Worm (Caenorhabditis elegans) whole organism, early embryonic: ENCODE data around the gene F57A10.2.

ENCODE experiments used
- F13C5.2 ChIP-seq: sonication (generic microtip); optimal IDR thresholded peaks from 2 replicates; lab custom pipeline; 2017; ENCODE audit warnings: mild to moderate bottlenecking, missing genetic modification characterization, inconsistent platforms, missing compliant biosample characterization
- ama-1 ChIP-seq: fragments of 150-350 bp; optimal IDR thresholded peaks from 2 replicates; lab custom pipeline; 2014
- ceh-36 ChIP-seq: sonication (generic microtip); optimal IDR thresholded peaks from 2 replicates; lab custom pipeline; 2016; ENCODE audit warnings: missing genetic modification characterization, inconsistent platforms, missing compliant biosample characterization
- ets-7 ChIP-seq: sonication (generic microtip); optimal IDR thresholded peaks from 2 replicates; lab custom pipeline; 2016; ENCODE audit warnings: missing genotype, missing genetic modification characterization, missing compliant biosample characterization
- flt-1 ChIP-seq: fragments of 200-800 bp; sonication (Bioruptor generic); IDR thresholded peaks from 2 replicates; pipeline ENCODE4 v1.3.6; 2022; ENCODE audit warnings: missing genetic modification characterization, missing compliant biosample characterization
- hmbx-1 ChIP-seq: sonication (generic microtip); optimal IDR thresholded peaks from 2 replicates; lab custom pipeline; 2016; ENCODE audit warnings: mild to moderate bottlenecking, missing genetic modification characterization, missing compliant biosample characterization
- hmg-4 ChIP-seq: fragments of 200-800 bp; sonication (Bioruptor generic); optimal IDR thresholded peaks from 2 replicates; lab custom pipeline; 2018; ENCODE audit warnings: mild to moderate bottlenecking, missing genetic modification characterization, missing compliant biosample characterization
- hnd-1 ChIP-seq: sonication (generic microtip); optimal IDR thresholded peaks from 2 replicates; lab custom pipeline; 2016; ENCODE audit warnings: missing genetic modification characterization, missing compliant biosample characterization
- pes-1 ChIP-seq: fragments of 200-800 bp; sonication (Bioruptor generic); IDR thresholded peaks from 2 replicates; pipeline ENCODE4 v1.3.6; 2022; ENCODE audit warnings: missing genetic modification reagents, missing genetic modification characterization, missing compliant biosample characterization
- scrt-1 ChIP-seq: fragments of 200-800 bp; sonication (Bioruptor generic); IDR thresholded peaks from 2 replicates; pipeline ENCODE4 v1.3.6; 2022; ENCODE audit warnings: missing genetic modification characterization, missing compliant biosample characterization
- tbx-37 ChIP-seq: fragments of 200-800 bp; sonication (Bioruptor generic); conservative IDR thresholded peaks from 2 replicates; pipeline ENCODE4 v1.3.6; 2022; ENCODE audit warnings: missing genetic modification reagents, missing genetic modification characterization, missing compliant biosample characterization

DNA sequence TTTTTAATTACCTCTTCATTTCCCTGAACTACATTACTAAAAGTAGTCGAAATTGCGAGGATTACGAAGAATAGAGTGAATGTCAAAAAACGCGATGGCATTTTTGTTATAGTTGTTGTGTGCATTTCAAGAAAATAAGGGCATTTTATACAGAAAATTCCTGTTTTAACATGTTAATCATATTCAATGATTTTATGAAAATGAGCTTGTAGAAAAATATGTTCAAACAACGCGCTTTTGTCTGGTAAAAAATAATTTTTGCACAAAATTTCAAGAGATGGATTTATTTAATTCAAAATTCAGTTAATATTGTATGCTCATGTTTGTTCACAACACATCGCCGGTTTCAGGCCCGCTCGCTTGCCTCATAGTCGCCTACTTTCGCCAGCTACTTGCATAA, 31.7 kb downstream of the F57A10.2 start, which contains the start of gene T26E4.10:
- TF ChIP-seq ama-1 (no peak), pes-1 (GFP tag; lab: Robert Waterston, UW) (no peak), scrt-1 (GFP tag; lab: Robert Waterston, UW) (no peak), hmbx-1 (tag; lab: Kevin White, UChicago) (no peak), tbx-37 (GFP tag; lab: Robert Waterston, UW) (no peak), flt-1 (GFP tag; lab: Robert Waterston, UW) (no peak), F13C5.2 (no peak), ets-7 (tag; lab: Kevin White, UChicago) (no peak), hnd-1 (no peak), hmg-4 (GFP tag; lab: Kevin White, UChicago) (no peak), ceh-36 (no peak)
